Worm (Caenorhabditis elegans) whole organism, dauer: Measurements from ENCODE around the gene srh-213.
"Not testable (repeated sequence)": the region's sequence is repeated elsewhere in the genome, so short reads cannot be mapped to it uniquely, and the experiment has no call there.

ENCODE experiments used
- unc-62 ChIP-seq: sonication (generic microtip); optimal IDR thresholded peaks from 2 replicates; lab custom pipeline; 2017; ENCODE audit warnings: missing biosample characterization, missing genetic modification reagents, missing genetic modification characterization

srh-213 gene

DNA sequence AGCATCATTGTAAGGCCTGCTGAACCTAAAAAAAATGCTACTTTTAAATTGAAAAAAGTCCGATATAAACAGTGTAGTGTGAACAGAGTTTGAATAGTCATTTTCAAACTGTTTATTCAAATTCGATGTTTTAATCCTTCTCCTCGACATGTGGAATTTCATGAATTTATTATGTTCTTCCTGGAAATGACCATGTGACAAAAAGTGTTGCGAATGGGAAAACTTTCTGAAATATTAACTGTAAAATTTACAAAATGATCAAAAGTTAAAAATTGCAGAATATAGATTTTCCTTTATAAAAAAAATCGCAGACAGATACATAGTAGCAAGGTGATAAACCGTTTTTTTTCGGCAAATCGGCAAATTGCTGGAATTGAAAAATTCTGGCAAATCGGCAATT is 10.5 kb upstream of the srh-213 start, which contains the start of gene T22F3.8:
T22F3.8 (minus strand) TSS at position 101 of the 400 bp plus-strand sequence.
- no peak for TF ChIP-seq unc-62 (GFP tag; lab: Kevin White, UChicago)

DNA sequence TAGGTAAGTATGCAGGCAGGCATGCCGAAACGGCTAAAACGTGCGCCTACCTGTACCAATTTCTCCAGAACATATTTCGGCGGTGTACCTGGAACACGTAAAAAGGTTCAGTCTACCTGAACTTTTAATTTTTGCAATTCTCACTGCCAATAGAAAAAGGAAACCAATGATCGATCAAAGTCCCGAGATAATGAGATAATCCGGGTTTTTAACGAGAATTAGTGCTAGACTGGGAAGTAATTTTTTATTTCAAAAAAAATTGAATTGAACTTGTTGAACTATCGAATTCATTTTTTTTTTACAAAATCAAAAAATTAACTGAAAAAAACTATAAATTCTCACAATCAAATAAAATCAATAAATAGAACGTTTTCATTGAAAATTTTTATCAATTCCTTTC is 5.7 kb upstream of the srh-213 start, which contains the start of gene T22F3.7:
T22F3.7 (minus strand) TSS at position 101 of the 400 bp plus-strand sequence.
- no peak for TF ChIP-seq unc-62 (GFP tag; lab: Kevin White, UChicago)

DNA sequence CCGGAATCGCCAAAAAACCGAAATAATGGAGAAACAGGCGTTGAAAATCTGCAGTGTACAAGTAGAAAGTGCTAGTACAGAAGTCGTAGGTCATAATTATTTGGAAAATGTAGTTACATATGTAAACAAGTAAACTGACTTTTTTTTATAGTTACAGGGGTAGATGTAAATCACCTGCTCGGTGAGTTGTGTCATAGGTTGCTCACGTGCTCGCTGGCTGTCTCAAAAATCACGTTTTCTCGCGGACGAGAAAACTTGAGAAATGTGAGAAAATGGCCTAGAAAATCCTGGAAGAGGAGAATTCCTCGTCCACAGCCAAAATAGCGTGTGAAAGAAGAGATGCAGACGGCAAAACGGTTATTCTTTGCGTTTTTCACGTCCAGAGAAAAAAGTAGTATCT is 2.2 kb upstream of the srh-213 start, which contains the start of gene srh-212:
srh-212 (minus strand) TSS at position 101 of the 400 bp plus-strand sequence.
- TF ChIP-seq unc-62 (GFP tag; lab: Kevin White, UChicago): not testable (repeated sequence)

DNA sequence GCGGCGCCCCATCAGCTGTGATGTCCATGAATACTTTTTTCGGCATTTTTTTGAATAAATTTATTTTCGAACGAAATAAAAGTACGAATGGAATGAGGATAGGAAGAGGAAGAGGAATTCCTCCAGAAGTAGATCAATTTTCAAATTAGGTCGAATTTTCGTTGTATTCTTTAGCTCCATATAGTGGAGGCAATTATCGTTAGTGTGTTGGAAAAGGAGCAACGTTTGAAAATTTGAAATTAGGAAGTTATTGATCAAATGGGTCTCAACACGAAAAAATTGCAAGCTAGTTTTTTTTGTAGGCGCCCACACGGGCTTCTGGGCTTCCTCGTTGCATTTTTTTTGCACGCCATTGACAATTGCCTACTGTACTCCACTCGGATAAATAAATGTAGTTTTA is 2.7 kb downstream of the srh-213 start, which contains the start of gene T22F3.12:
T22F3.12 (minus strand) TSS at position 101 of the 400 bp plus-strand sequence.
- no peak for TF ChIP-seq unc-62 (GFP tag; lab: Kevin White, UChicago)

DNA sequence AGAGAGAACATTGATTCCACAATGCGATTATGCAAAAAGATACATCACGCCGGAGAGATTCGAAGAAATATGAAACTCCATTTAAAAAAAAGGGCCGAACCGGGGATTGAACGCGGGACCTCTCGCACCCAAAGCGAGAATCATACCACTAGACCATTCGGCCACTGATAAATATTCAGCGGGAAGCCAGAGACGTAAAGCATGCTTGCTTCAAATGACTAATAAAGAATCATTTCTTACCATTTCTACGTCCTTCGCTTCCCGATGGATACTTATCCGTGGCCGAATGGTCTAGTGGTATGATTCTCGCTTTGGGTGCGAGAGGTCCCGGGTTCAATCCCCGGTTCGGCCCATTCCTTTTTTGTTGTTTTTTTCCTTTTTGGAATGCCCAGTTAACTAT is 6.6 kb downstream of the srh-213 start:
- no peak for TF ChIP-seq unc-62 (GFP tag; lab: Kevin White, UChicago)

DNA sequence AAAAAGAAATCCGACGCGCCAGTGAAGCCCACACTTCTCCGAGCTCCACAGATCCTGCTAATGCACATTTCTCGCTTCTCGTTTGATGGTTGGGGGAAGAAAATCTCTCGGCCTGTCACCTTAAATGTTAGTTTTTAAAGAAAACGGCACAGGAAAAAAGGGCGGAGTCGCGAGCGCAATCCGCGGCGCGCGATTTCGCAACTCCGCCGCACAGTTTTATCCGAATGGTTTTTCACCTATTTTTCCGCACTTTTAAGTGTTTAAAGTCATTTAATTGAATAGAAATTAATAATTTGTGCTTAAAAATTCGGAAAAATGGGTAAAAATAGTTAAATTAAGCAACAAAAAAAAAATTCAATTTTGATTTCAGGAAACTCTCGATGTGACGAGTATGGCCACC is 7.2 kb downstream of the srh-213 start:
- TF ChIP-seq unc-62 (GFP tag; lab: Kevin White, UChicago): no peak

DNA sequence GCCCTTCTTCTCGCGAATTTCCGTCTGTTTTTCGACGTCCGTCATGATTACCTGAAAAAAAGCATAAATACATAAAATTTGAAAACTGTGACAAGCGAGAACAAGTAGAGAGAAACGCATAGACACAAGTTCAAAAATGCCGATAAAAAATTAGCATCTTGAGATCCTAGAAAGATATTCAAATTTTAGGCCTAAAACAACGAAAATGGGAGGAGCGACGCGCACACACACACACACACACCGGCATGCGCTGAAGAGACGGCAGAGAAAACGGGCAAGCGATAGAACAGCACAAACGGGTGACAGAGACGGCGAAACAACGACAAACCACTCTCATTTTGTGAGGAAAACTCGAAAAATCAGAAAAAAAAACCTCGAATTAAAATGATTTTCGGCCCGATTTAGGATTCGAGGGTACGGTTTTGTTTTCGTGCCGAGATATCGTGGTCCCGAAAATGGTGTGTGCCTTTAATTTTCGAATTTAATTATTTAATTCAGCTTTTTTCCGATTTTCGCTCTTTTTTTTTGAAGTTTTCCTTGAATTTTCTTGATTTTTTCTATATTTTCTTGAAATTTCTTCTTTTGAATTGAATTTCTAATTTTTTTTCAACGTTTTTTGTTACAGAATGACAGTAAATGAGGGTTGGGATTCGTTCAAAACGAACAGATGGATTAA is 8.7 kb downstream of the srh-213 start, which contains the start of the genes rpl-11.1 and T22F3.2:
rpl-11.1 (minus strand) TSS at position 51 of the 676 bp plus-strand sequence.
T22F3.2 (plus strand) TSS at position 626 of the 676 bp plus-strand sequence.
- no peak for TF ChIP-seq unc-62 (GFP tag; lab: Kevin White, UChicago)

DNA sequence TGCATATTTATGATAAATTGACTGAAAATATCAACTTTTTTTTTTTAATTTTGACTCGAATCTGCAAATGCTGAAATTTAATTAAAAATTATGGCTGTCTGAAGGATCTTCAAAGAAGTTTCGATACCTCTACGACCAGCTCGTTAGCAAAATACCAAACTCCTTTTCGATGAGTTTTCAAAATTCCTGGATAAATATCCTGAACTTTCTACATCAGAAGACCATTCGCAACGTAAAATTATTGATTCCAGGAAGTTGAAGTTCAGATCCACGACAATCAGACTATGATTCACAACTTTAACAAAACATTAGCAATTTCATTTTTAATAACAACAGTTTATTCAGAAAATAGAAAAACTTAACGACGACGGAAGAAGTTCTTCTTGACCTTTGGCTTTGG is 9.8 kb downstream of the srh-213 start:
- no peak for TF ChIP-seq unc-62 (GFP tag; lab: Kevin White, UChicago)

DNA sequence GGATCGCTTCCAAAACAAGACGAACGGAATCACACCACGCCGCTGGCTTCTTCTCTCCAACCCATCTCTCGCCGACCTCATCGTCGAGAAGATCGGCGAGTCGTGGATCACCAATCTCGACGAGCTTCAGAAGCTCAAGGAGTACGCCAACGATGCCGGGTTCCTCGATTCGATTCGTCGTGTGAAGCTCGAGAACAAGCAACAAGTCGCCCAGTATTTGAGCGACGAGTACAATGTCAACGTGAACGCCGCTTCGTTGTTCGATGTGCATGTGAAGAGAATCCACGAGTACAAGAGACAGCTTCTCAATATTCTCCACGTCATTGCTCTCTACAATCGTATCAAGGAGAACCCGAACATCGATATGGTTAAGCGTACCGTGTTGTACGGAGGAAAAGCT is 11.2 kb downstream of the srh-213 start:
- TF ChIP-seq unc-62 (GFP tag; lab: Kevin White, UChicago): no peak

DNA sequence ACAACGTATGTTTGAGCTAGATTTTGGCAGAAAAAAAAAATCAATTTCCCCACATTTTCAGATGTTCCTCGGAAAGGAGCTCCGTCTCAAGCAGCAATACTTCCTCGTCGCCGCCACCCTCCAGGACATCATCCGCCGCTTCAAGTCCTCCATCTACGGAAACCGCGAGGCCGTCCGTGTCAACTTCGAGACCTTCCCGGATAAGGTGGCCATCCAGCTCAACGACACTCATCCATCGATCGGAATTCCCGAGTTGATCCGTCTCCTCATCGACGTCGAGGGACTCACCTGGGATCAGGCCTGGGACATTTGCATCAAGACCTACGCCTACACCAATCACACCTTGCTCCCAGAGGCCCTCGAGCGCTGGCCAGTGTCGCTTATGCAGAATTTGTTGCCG is 12.2 kb downstream of the srh-213 start:
- no peak for TF ChIP-seq unc-62 (GFP tag; lab: Kevin White, UChicago)

DNA sequence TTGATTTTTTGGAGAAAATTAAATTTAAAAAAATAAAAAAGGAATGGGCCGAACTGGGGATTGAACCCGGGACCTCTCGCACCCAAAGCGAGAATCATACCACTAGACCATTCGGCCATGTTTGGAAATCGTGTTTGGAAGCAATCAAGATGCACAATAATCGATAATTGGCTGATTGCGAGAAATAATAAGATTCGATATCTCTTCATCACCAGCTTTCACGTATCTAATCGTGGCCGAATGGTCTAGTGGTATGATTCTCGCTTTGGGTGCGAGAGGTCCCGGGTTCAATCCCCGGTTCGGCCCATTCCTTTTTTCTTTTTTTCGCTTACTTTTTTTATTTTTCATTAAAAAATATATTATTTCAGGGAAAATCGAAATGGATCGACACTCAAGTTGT is 12.8 kb downstream of the srh-213 start:
- no peak for TF ChIP-seq unc-62 (GFP tag; lab: Kevin White, UChicago)

DNA sequence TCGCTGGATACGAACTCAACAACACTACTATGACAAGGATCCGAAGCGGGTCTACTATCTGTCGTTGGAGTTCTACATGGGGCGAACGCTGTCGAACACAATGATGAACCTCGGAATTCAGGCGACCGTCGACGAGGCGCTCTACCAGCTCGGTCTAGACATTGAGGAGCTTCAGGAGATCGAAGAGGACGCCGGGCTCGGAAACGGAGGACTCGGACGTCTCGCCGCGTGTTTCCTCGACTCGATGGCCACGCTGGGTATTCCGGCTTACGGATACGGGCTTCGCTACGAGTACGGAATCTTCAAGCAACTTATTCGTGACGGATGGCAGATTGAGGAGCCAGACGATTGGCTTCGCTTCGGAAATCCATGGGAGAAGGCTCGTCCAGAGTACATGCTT is 13.2 kb downstream of the srh-213 start:
- no peak for TF ChIP-seq unc-62 (GFP tag; lab: Kevin White, UChicago)

DNA sequence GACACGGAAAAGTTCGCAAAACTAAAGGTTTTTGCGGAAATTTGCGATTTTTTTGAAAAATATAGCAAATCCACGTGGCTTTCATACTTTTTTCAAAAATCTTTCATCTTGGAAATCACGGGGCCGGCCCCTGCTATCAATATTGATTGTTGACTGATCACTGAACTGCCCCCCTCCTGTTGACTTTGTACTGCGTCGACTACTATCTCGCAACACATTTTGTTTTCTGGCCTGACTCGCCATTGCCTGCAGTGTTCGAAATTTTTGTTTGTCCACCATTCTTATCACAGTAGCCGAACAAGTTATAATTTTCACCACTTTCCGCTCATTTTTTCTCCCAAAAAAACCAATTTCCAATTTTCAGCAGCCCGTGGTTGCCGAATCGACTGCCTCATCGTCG is 13.8 kb downstream of the srh-213 start:
- TF ChIP-seq unc-62 (GFP tag; lab: Kevin White, UChicago): no peak

DNA sequence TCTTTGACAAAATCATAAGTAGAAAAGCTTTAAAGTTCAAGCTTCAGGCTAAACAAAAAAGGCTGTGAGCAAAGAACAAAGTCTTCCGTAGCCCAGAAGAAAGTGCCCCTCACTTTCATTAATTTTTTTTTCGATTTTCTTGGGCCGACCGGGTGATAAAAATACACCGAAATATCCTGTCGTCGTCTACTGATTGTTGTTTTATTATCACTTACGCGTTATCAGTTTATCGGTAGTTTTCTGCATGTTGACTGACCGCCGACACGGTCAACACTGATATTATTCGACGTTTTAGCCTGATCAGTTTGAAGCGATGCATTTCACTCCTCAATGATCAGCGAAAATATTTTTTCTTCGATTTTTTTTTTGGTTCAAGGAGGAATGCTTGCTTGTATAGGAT is 14.5 kb downstream of the srh-213 start:
- TF ChIP-seq unc-62 (GFP tag; lab: Kevin White, UChicago): no peak

DNA sequence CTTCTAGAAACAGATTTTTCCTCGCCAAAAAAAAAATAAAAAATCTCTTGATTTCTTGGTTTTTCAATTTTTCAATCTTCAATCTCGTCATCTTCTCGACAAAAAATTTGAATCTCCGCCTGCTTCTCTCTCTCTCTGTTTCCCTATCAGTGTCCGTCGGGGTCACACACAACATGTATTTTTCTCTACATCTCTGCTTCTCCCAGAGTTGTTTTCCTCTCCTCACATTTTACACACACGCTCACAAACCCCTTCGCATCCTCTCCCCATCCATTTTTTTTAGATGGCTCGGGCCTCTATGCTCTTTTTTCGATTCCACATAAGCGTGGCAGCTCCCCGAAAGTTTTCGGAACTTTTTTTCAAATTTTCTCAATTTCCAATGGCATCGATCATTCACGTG is 15.0 kb downstream of the srh-213 start:
- TF ChIP-seq unc-62 (GFP tag; lab: Kevin White, UChicago): no peak

DNA sequence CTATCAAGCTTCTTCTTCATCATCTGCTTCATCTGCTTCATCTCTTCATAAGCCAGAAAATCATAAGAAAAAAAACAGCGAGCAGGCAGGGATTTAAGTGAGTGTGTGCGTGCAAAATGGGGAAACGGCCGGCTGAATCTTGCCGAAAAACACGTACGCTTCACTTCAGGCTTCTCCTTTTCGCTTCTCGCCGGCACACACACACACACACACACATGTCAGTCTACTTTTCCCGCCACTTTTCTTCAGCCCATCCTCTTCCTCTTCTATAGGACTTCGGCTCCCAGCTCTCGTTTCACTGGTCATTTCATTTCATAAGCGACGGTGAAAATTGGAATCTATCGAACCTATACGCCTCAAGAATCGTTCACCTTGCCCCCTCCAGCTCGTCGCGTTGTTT is 15.6 kb downstream of the srh-213 start:
- no peak for TF ChIP-seq unc-62 (GFP tag; lab: Kevin White, UChicago)

DNA sequence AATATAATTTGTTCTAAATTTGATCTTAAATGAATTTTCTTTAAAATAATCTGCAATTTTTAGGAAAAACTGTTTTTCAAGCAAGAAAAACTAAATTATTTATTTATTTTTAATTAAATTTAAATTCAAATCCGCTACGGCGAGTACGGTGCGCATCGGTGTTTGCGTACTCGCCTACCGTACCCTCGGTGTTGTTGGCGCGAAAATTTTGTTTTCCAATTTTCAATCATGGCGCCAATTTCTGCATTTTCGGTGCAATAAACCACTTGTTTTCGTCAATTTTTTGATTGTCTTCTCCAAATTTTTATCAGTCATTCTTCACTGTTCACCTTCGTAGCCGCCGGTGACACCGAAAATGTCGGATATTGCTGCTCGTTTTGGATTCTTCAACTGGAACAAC is 16.0 kb downstream of the srh-213 start, which contains the start of gene pygl-1:
pygl-1 (plus strand) TSS at position 211 of the 400 bp plus-strand sequence.
- TF ChIP-seq unc-62 (GFP tag; lab: Kevin White, UChicago): no peak
